Worm (Caenorhabditis elegans) whole organism, mixed stage, embryonic: ENCODE measurements around the gene ddx-19.

ENCODE experiments used
- drap-1 ChIP-seq: fragments of 200-800 bp; sonication (Bioruptor generic); optimal IDR thresholded peaks from 3 replicates; lab custom pipeline; 2018; ENCODE audit warnings: mild to moderate bottlenecking, missing genetic modification characterization, missing compliant biosample characterization
- elt-1 ChIP-seq: sonication (generic microtip); optimal IDR thresholded peaks from 2 replicates; lab custom pipeline; 2017; ENCODE audit warnings: missing genetic modification characterization, mild to moderate bottlenecking, missing compliant biosample characterization, antibody characterized with exemption, moderate library complexity, borderline replicate concordance; ENCODE audit not compliant: insufficient read depth
- flh-1 ChIP-seq: fragments of 200-800 bp; sonication (Bioruptor generic); optimal IDR thresholded peaks from 2 replicates; lab custom pipeline; 2018; ENCODE audit warnings: mild to moderate bottlenecking, missing genetic modification characterization, moderate library complexity, missing compliant biosample characterization
- hlh-1 ChIP-seq: fragments of 150-350 bp; optimal IDR thresholded peaks from 2 replicates; lab custom pipeline; 2014; ENCODE audit warnings: missing biosample characterization, missing genetic modification reagents, missing genetic modification characterization
- lin-13 ChIP-seq: fragments of 150-350 bp; optimal IDR thresholded peaks from 2 replicates; lab custom pipeline; 2014; ENCODE audit warnings: missing biosample characterization, missing genetic modification characterization
- mep-1 ChIP-seq: fragments of 150-350 bp; optimal IDR thresholded peaks from 2 replicates; lab custom pipeline; 2017; ENCODE audit warnings: missing biosample characterization, missing genetic modification reagents, missing genetic modification characterization, inconsistent platforms
- nhr-237 ChIP-seq: fragments of 150-350 bp; optimal IDR thresholded peaks from 2 replicates; lab custom pipeline; 2014; ENCODE audit warnings: missing biosample characterization, missing genetic modification characterization
- snpc-4 ChIP-seq: fragments of 150-350 bp; optimal IDR thresholded peaks from 2 replicates; lab custom pipeline; 2014; ENCODE audit warnings: missing biosample characterization, missing genetic modification characterization
- unc-120 ChIP-seq: sonication (generic microtip); optimal IDR thresholded peaks from 2 replicates; lab custom pipeline; 2017; ENCODE audit warnings: missing genetic modification characterization, missing compliant biosample characterization; ENCODE audit not compliant: poor library complexity, severe bottlenecking
- ztf-11 ChIP-seq: fragments of 150-350 bp; optimal IDR thresholded peaks from 2 replicates; lab custom pipeline; 2014; ENCODE audit warnings: missing biosample characterization, missing genetic modification characterization

Gene ddx-19

DNA sequence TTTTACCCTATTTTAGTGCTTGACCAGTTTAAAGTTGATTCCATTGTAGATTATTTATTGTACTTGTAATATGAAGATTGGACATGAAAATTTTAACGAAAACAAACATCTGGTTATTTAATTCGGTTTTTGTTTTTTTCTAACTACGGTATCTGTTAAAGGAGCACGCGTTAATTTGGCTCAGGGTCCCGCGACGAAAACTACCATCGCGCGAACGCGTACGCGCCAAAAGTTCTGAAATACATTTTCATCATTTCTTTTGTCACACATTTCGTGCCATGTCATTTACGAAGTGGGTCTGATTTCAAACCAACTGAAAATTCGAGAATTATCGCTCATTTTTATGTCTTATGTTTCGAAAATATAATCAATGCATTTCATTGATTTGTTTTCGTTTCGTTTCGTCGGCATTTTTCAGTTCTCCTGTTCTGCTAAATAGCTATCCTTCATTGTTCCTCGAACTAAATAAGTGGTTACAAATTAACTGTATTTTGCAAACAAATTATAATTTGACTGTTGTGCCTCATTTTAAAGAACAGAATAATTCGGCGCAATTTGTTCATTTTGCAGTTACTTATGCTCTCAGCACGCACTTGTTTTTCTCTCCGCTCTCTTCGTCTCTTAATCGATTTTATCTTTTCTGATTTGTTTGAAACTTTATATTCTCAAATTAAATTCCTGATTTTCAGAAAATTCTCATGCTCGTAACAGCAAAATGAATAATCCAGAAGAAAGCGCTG, 49.2 kb downstream of the ddx-19 start, which contains the start of gene T21B10.3:
T21B10.3 (plus strand) TSS at position 690 of the 740 bp plus-strand sequence.
- no peak for TF ChIP-seq nhr-237 (tag; lab: Kevin White, UChicago)

- TF ChIP-seq ztf-11 (tag; lab: Kevin White, UChicago) (no peak), unc-120 (tag; lab: Kevin White, UChicago) (no peak), lin-13 (tag; lab: Kevin White, UChicago) (no peak), flh-1 (no peak), mep-1 (tag; lab: Kevin White, UChicago) (no peak), hlh-1 (no peak), drap-1 (no peak), snpc-4 (tag; lab: Kevin White, UChicago) (no peak), elt-1 (no peak)
Observed at ce11 chrII:8938907-8939622, 54.4 kb downstream of the ddx-19 start.
